Fruit fly (Drosophila melanogaster) whole organism, prepupa: Measurements from ENCODE around the gene SP555.

Experiments used
- Blimp-1 ChIP-seq: fragments of 200-800 bp; sonication (Bioruptor generic); optimal IDR thresholded peaks from 3 replicates; lab custom pipeline; 2017; ENCODE audit warnings: missing biosample characterization, missing genetic modification characterization, mild to moderate bottlenecking, moderate library complexity, missing genetic modification reagents
- CG10669 ChIP-seq: fragments of 200-800 bp; sonication (Bioruptor generic); optimal IDR thresholded peaks from 3 replicates; lab custom pipeline; 2018; ENCODE audit warnings: missing biosample characterization, mild to moderate bottlenecking, missing genetic modification characterization, moderate library complexity
- CG11294 ChIP-seq: fragments of 200-800 bp; sonication (Bioruptor generic); IDR thresholded peaks from 2 replicates; pipeline ENCODE4 v1.3.6; 2022; ENCODE audit warnings: missing biosample characterization, missing genetic modification characterization
- CG11762 ChIP-seq: fragments of 200-800 bp; sonication (Bioruptor generic); optimal IDR thresholded peaks from 3 replicates; lab custom pipeline; 2016; ENCODE audit warnings: missing biosample characterization, missing genetic modification characterization; ENCODE audit not compliant: insufficient read depth
- CG11902 ChIP-seq: fragments of 200-800 bp; sonication (Bioruptor generic); optimal IDR thresholded peaks from 3 replicates; lab custom pipeline; 2016; ENCODE audit warnings: missing biosample characterization, missing genetic modification characterization
- CG1621 ChIP-seq: fragments of 200-800 bp; sonication (Bioruptor generic); optimal IDR thresholded peaks from 3 replicates; lab custom pipeline; 2018; ENCODE audit warnings: missing biosample characterization, mild to moderate bottlenecking, missing genetic modification characterization
- CG16779 ChIP-seq: fragments of 200-800 bp; sonication (Bioruptor generic); optimal IDR thresholded peaks from 3 replicates; lab custom pipeline; 2017; ENCODE audit warnings: missing biosample characterization, mild to moderate bottlenecking, missing genetic modification characterization
- CG31627 ChIP-seq: fragments of 200-800 bp; sonication (Bioruptor generic); optimal IDR thresholded peaks from 3 replicates; lab custom pipeline; 2016; ENCODE audit warnings: missing biosample characterization, missing genetic modification characterization
- CG32006 ChIP-seq: fragments of 200-800 bp; sonication (Bioruptor generic); optimal IDR thresholded peaks from 3 replicates; lab custom pipeline; 2017; ENCODE audit warnings: missing biosample characterization, mild to moderate bottlenecking, missing genetic modification characterization
- CG34406 ChIP-seq: fragments of 200-800 bp; sonication (Bioruptor generic); optimal IDR thresholded peaks from 3 replicates; lab custom pipeline; 2016; ENCODE audit warnings: missing biosample characterization, missing genetic modification characterization
- CG4318 ChIP-seq: fragments of 200-800 bp; sonication (Bioruptor generic); optimal IDR thresholded peaks from 3 replicates; lab custom pipeline; 2017; ENCODE audit warnings: missing biosample characterization, mild to moderate bottlenecking, missing genetic modification characterization
- CG6163 ChIP-seq: fragments of 200-800 bp; sonication (Bioruptor generic); IDR thresholded peaks from 3 replicates; pipeline ENCODE4 v1.3.6; 2022; ENCODE audit warnings: missing biosample characterization, missing genetic modification characterization
- CG6808 ChIP-seq: fragments of 200-800 bp; sonication (Bioruptor generic); optimal IDR thresholded peaks from 3 replicates; lab custom pipeline; 2017; ENCODE audit warnings: missing biosample characterization, missing genetic modification characterization, mild to moderate bottlenecking, moderate library complexity, missing genetic modification reagents
- CG6854 ChIP-seq: fragments of 200-800 bp; sonication (Bioruptor generic); optimal IDR thresholded peaks from 2 replicates; lab custom pipeline; 2017; ENCODE audit warnings: missing biosample characterization, mild to moderate bottlenecking, missing genetic modification characterization
- CG8119 ChIP-seq: fragments of 200-800 bp; sonication (Bioruptor generic); IDR thresholded peaks from 3 replicates; pipeline ENCODE4 v1.3.6; 2022; ENCODE audit warnings: missing biosample characterization, missing genetic modification characterization
- CG8319 ChIP-seq: fragments of 200-800 bp; sonication (Bioruptor generic); optimal IDR thresholded peaks from 3 replicates; lab custom pipeline; 2016; ENCODE audit warnings: missing biosample characterization, missing genetic modification characterization
- CG8632 ChIP-seq: fragments of 200-800 bp; sonication (Bioruptor generic); optimal IDR thresholded peaks from 3 replicates; lab custom pipeline; 2016; ENCODE audit warnings: missing biosample characterization, missing genetic modification characterization
- Eip78C ChIP-seq: fragments of 200-800 bp; sonication (Bioruptor generic); peaks from one replicate; lab custom pipeline; 2016; ENCODE audit warnings: missing biosample characterization, missing genetic modification characterization
- Eip93F ChIP-seq: fragments of 200-800 bp; sonication (Bioruptor generic); optimal IDR thresholded peaks from 2 replicates; lab custom pipeline; 2016; ENCODE audit warnings: missing biosample characterization, mild to moderate bottlenecking, missing genetic modification characterization
- Ets21C ChIP-seq: fragments of 200-800 bp; sonication (Bioruptor generic); optimal IDR thresholded peaks from 3 replicates; lab custom pipeline; 2016; ENCODE audit warnings: missing biosample characterization, missing genetic modification characterization
- Ets96B ChIP-seq: fragments of 200-800 bp; optimal IDR thresholded peaks from 2 replicates; lab custom pipeline; 2019; ENCODE audit warnings: missing biosample characterization, mild to moderate bottlenecking, missing genetic modification characterization, moderate library complexity
- Gug ChIP-seq: fragments of 200-800 bp; sonication (Bioruptor generic); IDR thresholded peaks from 2 replicates; pipeline ENCODE4 v1.3.6; 2022; ENCODE audit warnings: missing biosample characterization, missing genetic modification characterization
- Hr38 ChIP-seq: sonication (Bioruptor generic); optimal IDR thresholded peaks from 2 replicates; lab custom pipeline; 2016; ENCODE audit warnings: missing biosample characterization, missing genetic modification characterization
- Hr39 ChIP-seq: fragments of 200-800 bp; sonication (Bioruptor generic); optimal IDR thresholded peaks from 2 replicates; lab custom pipeline; 2016; ENCODE audit warnings: missing biosample characterization, missing genetic modification characterization
- Hr4 ChIP-seq: fragments of 200-800 bp; sonication (Bioruptor generic); optimal IDR thresholded peaks from 3 replicates; lab custom pipeline; 2016; ENCODE audit warnings: missing biosample characterization, missing genetic modification characterization
- Sox14 ChIP-seq: fragments of 200-800 bp; sonication (Bioruptor generic); optimal IDR thresholded peaks from 3 replicates; lab custom pipeline; 2016; ENCODE audit warnings: missing biosample characterization, missing genetic modification characterization
- achi ChIP-seq: fragments of 200-800 bp; sonication (Bioruptor generic); optimal IDR thresholded peaks from 3 replicates; lab custom pipeline; 2016; ENCODE audit warnings: missing biosample characterization, missing genetic modification characterization
- cyc ChIP-seq: fragments of 200-800 bp; sonication (Bioruptor generic); optimal IDR thresholded peaks from 3 replicates; lab custom pipeline; 2016; ENCODE audit warnings: missing biosample characterization, missing genetic modification characterization
- eg ChIP-seq: fragments of 200-800 bp; sonication (Bioruptor generic); IDR thresholded peaks from 3 replicates; pipeline ENCODE4 v1.3.6; 2022; ENCODE audit warnings: missing biosample characterization, missing genetic modification characterization
- esn ChIP-seq: fragments of 200-800 bp; sonication (Bioruptor generic); optimal IDR thresholded peaks from 2 replicates; lab custom pipeline; 2016; ENCODE audit warnings: missing biosample characterization, mild to moderate bottlenecking, missing genetic modification characterization, moderate library complexity
- fd59A ChIP-seq: fragments of 200-800 bp; sonication (Bioruptor generic); optimal IDR thresholded peaks from 2 replicates; lab custom pipeline; 2017; ENCODE audit warnings: missing biosample characterization, mild to moderate bottlenecking, missing genetic modification characterization, missing genetic modification reagents
- net ChIP-seq: fragments of 200-800 bp; sonication (Bioruptor generic); optimal IDR thresholded peaks from 3 replicates; lab custom pipeline; 2016; ENCODE audit warnings: missing biosample characterization, missing genetic modification characterization
- salr ChIP-seq, 2 experiments: fragments of 200-800 bp; sonication (Bioruptor generic); optimal IDR thresholded peaks; 3 replicates each; lab custom pipeline; 2016 to 2018; ENCODE audit warnings: missing biosample characterization in 2 of 2, missing genetic modification characterization in 2 of 2, mild to moderate bottlenecking in 1 of 2
- ss ChIP-seq, 2 experiments: fragments of 200-800 bp; sonication (Bioruptor generic); optimal IDR thresholded peaks; 2 replicates in 1 of 2; 3 replicates in 1 of 2; lab custom pipeline; 2017 to 2018; ENCODE audit warnings: mild to moderate bottlenecking in 2 of 2, missing biosample characterization in 2 of 2, missing genetic modification characterization in 2 of 2, moderate library complexity in 1 of 2
- svp ChIP-seq: fragments of 200-800 bp; sonication (Bioruptor generic); peaks from one replicate; lab custom pipeline; 2016; ENCODE audit warnings: missing biosample characterization, missing genetic modification characterization

Gene SP555

dm6 chr2L:4997401-4998259 lies 39.9 kb upstream of the SP555 start (continued):
- TF ChIP-seq svp (GFP tag; lab: Kevin White, UChicago): peak; percentile 100
- TF ChIP-seq Hr39 (GFP tag; lab: Kevin White, UChicago): peak; percentile 99
- TF ChIP-seq CG6163 (GFP tag; lab: Robert Waterston, UW): peak; percentile 100
- TF ChIP-seq net (GFP tag; lab: Kevin White, UChicago): peak; percentile 99
- TF ChIP-seq CG4318 (GFP tag; lab: Kevin White, UChicago): peak; percentile 99
- peak; percentile 100 for TF ChIP-seq CG32006 (GFP tag; lab: Kevin White, UChicago)
- TF ChIP-seq CG10669: peak; percentile 99
- TF ChIP-seq CG16779 (tag; lab: Kevin White, UChicago): peak; percentile 99
- TF ChIP-seq Eip93F (GFP tag; lab: Kevin White, UChicago): peak; percentile 95
- peak; percentile 99 for TF ChIP-seq CG11902 (GFP tag; lab: Kevin White, UChicago)
- TF ChIP-seq cyc: peak; percentile 99
- peak; percentile 98 for TF ChIP-seq CG6808 (GFP tag; lab: Kevin White, UChicago)
- peak; percentile 99 for TF ChIP-seq CG8632
- peak; percentile 98 to 99 for TF ChIP-seq salr (GFP tag; optimal IDR thresholded peaks at IDR 0.05; lab: Kevin White, UChicago)
- TF ChIP-seq Blimp-1: peak; percentile 97
- peak; percentile 99 for TF ChIP-seq CG1621 (tag; lab: Kevin White, UChicago)
- peak; percentile 99 for TF ChIP-seq CG8119
- TF ChIP-seq CG6854 (GFP tag; lab: Kevin White, UChicago): peak; percentile 98
- TF ChIP-seq achi (GFP tag; lab: Kevin White, UChicago): peak; percentile 98
- TF ChIP-seq Eip78C (GFP tag; lab: Kevin White, UChicago): peak; percentile 100
- peak; percentile 99 for TF ChIP-seq eg
- peak; percentile 100 for TF ChIP-seq Hr4 (GFP tag; lab: Kevin White, UChicago)
- peak; percentile 98 for TF ChIP-seq CG34406 (GFP tag; lab: Kevin White, UChicago)
- peak; percentile 99; the same call in 1 of the 2 replicates for TF ChIP-seq CG11294 (GFP tag; lab: Robert Waterston, UW)
- TF ChIP-seq ss (GFP tag; optimal IDR thresholded peaks at IDR 0.05; lab: Kevin White, UChicago): peak; percentile 95 to 98
- TF ChIP-seq Sox14 (GFP tag; lab: Kevin White, UChicago): peak; percentile 99
- peak; percentile 98 for TF ChIP-seq CG8319 (GFP tag; lab: Kevin White, UChicago)

dm6 chr2L:4998260-4998560 lies 39.3 kb upstream of the SP555 start:
- TF ChIP-seq Hr38: no peak
- TF ChIP-seq CG16779 (tag; lab: Kevin White, UChicago): no peak
- TF ChIP-seq CG11902 (GFP tag; lab: Kevin White, UChicago): no peak
- no peak for TF ChIP-seq CG11762 (GFP tag; lab: Kevin White, UChicago)
- TF ChIP-seq Eip93F (GFP tag; lab: Kevin White, UChicago): no peak
- TF ChIP-seq CG31627: no peak
- no peak for TF ChIP-seq esn (GFP tag; lab: Kevin White, UChicago)
- no peak for TF ChIP-seq Hr4 (GFP tag; lab: Kevin White, UChicago)
- TF ChIP-seq Ets96B (tag; lab: Kevin White, UChicago): no peak
- TF ChIP-seq CG1621 (tag; lab: Kevin White, UChicago): no peak
- TF ChIP-seq achi (GFP tag; lab: Kevin White, UChicago): no peak
- TF ChIP-seq salr (GFP tag; optimal IDR thresholded peaks at IDR 0.05; lab: Kevin White, UChicago): no peak
- no peak for TF ChIP-seq Gug (GFP tag; lab: Robert Waterston, UW)
- no peak for TF ChIP-seq CG6808 (GFP tag; lab: Kevin White, UChicago)
- no peak for TF ChIP-seq Ets21C (GFP tag; lab: Kevin White, UChicago)
- TF ChIP-seq, all 60 proteins: peak for 0

- TF ChIP-seq cyc (no peak), svp (GFP tag; lab: Kevin White, UChicago) (no peak), Ets21C (GFP tag; lab: Kevin White, UChicago) (no peak), Eip78C (GFP tag; lab: Kevin White, UChicago) (peak; percentile 19), fd59A (no peak)
These were observed 38.8 kb upstream of the SP555 start for dm6 chr2L:4998571-4999191.
